Fruit fly (Drosophila melanogaster) whole organism, prepupa: Measurements from ENCODE around the gene CG32568.

Experiments
- Blimp-1 ChIP-seq: fragments of 200-800 bp; sonication (Bioruptor generic); optimal IDR thresholded peaks from 3 replicates; lab custom pipeline; 2017; ENCODE audit warnings: missing biosample characterization, missing genetic modification characterization, mild to moderate bottlenecking, moderate library complexity, missing genetic modification reagents
- CG10631 ChIP-seq: fragments of 200-800 bp; sonication (Bioruptor generic); optimal IDR thresholded peaks from 2 replicates; lab custom pipeline; 2016; ENCODE audit warnings: missing biosample characterization, missing genetic modification characterization
- CG11294 ChIP-seq: fragments of 200-800 bp; sonication (Bioruptor generic); IDR thresholded peaks from 2 replicates; pipeline ENCODE4 v1.3.6; 2022; ENCODE audit warnings: missing biosample characterization, missing genetic modification characterization
- CG11762 ChIP-seq: fragments of 200-800 bp; sonication (Bioruptor generic); optimal IDR thresholded peaks from 3 replicates; lab custom pipeline; 2016; ENCODE audit warnings: missing biosample characterization, missing genetic modification characterization; ENCODE audit not compliant: insufficient read depth
- CG15336 ChIP-seq: fragments of 200-800 bp; sonication (Bioruptor generic); IDR thresholded peaks from 2 replicates; pipeline ENCODE4 v1.3.6; 2022; ENCODE audit warnings: missing biosample characterization, missing genetic modification characterization
- CG1621 ChIP-seq: fragments of 200-800 bp; sonication (Bioruptor generic); optimal IDR thresholded peaks from 3 replicates; lab custom pipeline; 2018; ENCODE audit warnings: missing biosample characterization, mild to moderate bottlenecking, missing genetic modification characterization
- CG16779 ChIP-seq: fragments of 200-800 bp; sonication (Bioruptor generic); optimal IDR thresholded peaks from 3 replicates; lab custom pipeline; 2017; ENCODE audit warnings: missing biosample characterization, mild to moderate bottlenecking, missing genetic modification characterization
- CG3032 ChIP-seq: fragments of 200-800 bp; optimal IDR thresholded peaks from 2 replicates; lab custom pipeline; 2019; ENCODE audit warnings: missing biosample characterization, mild to moderate bottlenecking, missing genetic modification characterization, moderate library complexity
- CG32006 ChIP-seq: fragments of 200-800 bp; sonication (Bioruptor generic); optimal IDR thresholded peaks from 3 replicates; lab custom pipeline; 2017; ENCODE audit warnings: missing biosample characterization, mild to moderate bottlenecking, missing genetic modification characterization
- CG34406 ChIP-seq: fragments of 200-800 bp; sonication (Bioruptor generic); optimal IDR thresholded peaks from 3 replicates; lab custom pipeline; 2016; ENCODE audit warnings: missing biosample characterization, missing genetic modification characterization
- CG3919 ChIP-seq: fragments of 200-800 bp; sonication (Bioruptor generic); optimal IDR thresholded peaks from 3 replicates; lab custom pipeline; 2016; ENCODE audit warnings: missing biosample characterization, missing genetic modification characterization
- CG4318 ChIP-seq: fragments of 200-800 bp; sonication (Bioruptor generic); optimal IDR thresholded peaks from 3 replicates; lab custom pipeline; 2017; ENCODE audit warnings: missing biosample characterization, mild to moderate bottlenecking, missing genetic modification characterization
- CG6163 ChIP-seq: fragments of 200-800 bp; sonication (Bioruptor generic); IDR thresholded peaks from 3 replicates; pipeline ENCODE4 v1.3.6; 2022; ENCODE audit warnings: missing biosample characterization, missing genetic modification characterization
- CG6792 ChIP-seq: fragments of 200-800 bp; sonication (Bioruptor generic); optimal IDR thresholded peaks from 3 replicates; lab custom pipeline; 2016; ENCODE audit warnings: missing biosample characterization, missing genetic modification characterization
- CG6808 ChIP-seq: fragments of 200-800 bp; sonication (Bioruptor generic); optimal IDR thresholded peaks from 3 replicates; lab custom pipeline; 2017; ENCODE audit warnings: missing biosample characterization, missing genetic modification characterization, mild to moderate bottlenecking, moderate library complexity, missing genetic modification reagents
- CG7368 ChIP-seq: fragments of 200-800 bp; sonication (Bioruptor generic); optimal IDR thresholded peaks from 3 replicates; lab custom pipeline; 2016; ENCODE audit warnings: missing biosample characterization, missing genetic modification characterization
- CG8119 ChIP-seq: fragments of 200-800 bp; sonication (Bioruptor generic); IDR thresholded peaks from 3 replicates; pipeline ENCODE4 v1.3.6; 2022; ENCODE audit warnings: missing biosample characterization, missing genetic modification characterization
- CG8632 ChIP-seq: fragments of 200-800 bp; sonication (Bioruptor generic); optimal IDR thresholded peaks from 3 replicates; lab custom pipeline; 2016; ENCODE audit warnings: missing biosample characterization, missing genetic modification characterization
- Eip75B ChIP-seq: fragments of 200-800 bp; sonication (Bioruptor generic); optimal IDR thresholded peaks from 3 replicates; lab custom pipeline; 2016; ENCODE audit warnings: missing biosample characterization, missing genetic modification characterization
- Eip78C ChIP-seq: fragments of 200-800 bp; sonication (Bioruptor generic); peaks from one replicate; lab custom pipeline; 2016; ENCODE audit warnings: missing biosample characterization, missing genetic modification characterization
- Gug ChIP-seq: fragments of 200-800 bp; sonication (Bioruptor generic); IDR thresholded peaks from 2 replicates; pipeline ENCODE4 v1.3.6; 2022; ENCODE audit warnings: missing biosample characterization, missing genetic modification characterization
- Hr38 ChIP-seq: sonication (Bioruptor generic); optimal IDR thresholded peaks from 2 replicates; lab custom pipeline; 2016; ENCODE audit warnings: missing biosample characterization, missing genetic modification characterization
- Hr39 ChIP-seq: fragments of 200-800 bp; sonication (Bioruptor generic); optimal IDR thresholded peaks from 2 replicates; lab custom pipeline; 2016; ENCODE audit warnings: missing biosample characterization, missing genetic modification characterization
- Hr4 ChIP-seq: fragments of 200-800 bp; sonication (Bioruptor generic); optimal IDR thresholded peaks from 3 replicates; lab custom pipeline; 2016; ENCODE audit warnings: missing biosample characterization, missing genetic modification characterization
- Met ChIP-seq: fragments of 200-800 bp; sonication (Bioruptor generic); optimal IDR thresholded peaks from 3 replicates; lab custom pipeline; 2016; ENCODE audit warnings: missing biosample characterization, missing genetic modification characterization
- OdsH ChIP-seq: fragments of 200-800 bp; sonication (Bioruptor generic); optimal IDR thresholded peaks from 3 replicates; lab custom pipeline; 2016; ENCODE audit warnings: missing biosample characterization, missing genetic modification characterization
- Smox ChIP-seq: fragments of 200-800 bp; sonication (Bioruptor generic); optimal IDR thresholded peaks from 3 replicates; lab custom pipeline; 2016; ENCODE audit warnings: missing biosample characterization, missing genetic modification characterization
- Sox102F ChIP-seq: fragments of 200-800 bp; sonication (Bioruptor generic); optimal IDR thresholded peaks from 2 replicates; lab custom pipeline; 2016; ENCODE audit warnings: missing biosample characterization, mild to moderate bottlenecking, missing genetic modification characterization
- Sox15 ChIP-seq: fragments of 200-800 bp; sonication (Bioruptor generic); optimal IDR thresholded peaks from 3 replicates; lab custom pipeline; 2016; ENCODE audit warnings: missing biosample characterization, missing genetic modification characterization
- acj6 ChIP-seq: fragments of 200-800 bp; sonication (Bioruptor generic); optimal IDR thresholded peaks from 3 replicates; lab custom pipeline; 2016; ENCODE audit warnings: missing biosample characterization, missing genetic modification characterization
- cyc ChIP-seq: fragments of 200-800 bp; sonication (Bioruptor generic); optimal IDR thresholded peaks from 3 replicates; lab custom pipeline; 2016; ENCODE audit warnings: missing biosample characterization, missing genetic modification characterization
- dac ChIP-seq: fragments of 200-800 bp; sonication (Bioruptor generic); optimal IDR thresholded peaks from 2 replicates; lab custom pipeline; 2017; ENCODE audit warnings: missing biosample characterization, mild to moderate bottlenecking, missing genetic modification characterization
- eg ChIP-seq: fragments of 200-800 bp; sonication (Bioruptor generic); IDR thresholded peaks from 3 replicates; pipeline ENCODE4 v1.3.6; 2022; ENCODE audit warnings: missing biosample characterization, missing genetic modification characterization
- esn ChIP-seq: fragments of 200-800 bp; sonication (Bioruptor generic); optimal IDR thresholded peaks from 2 replicates; lab custom pipeline; 2016; ENCODE audit warnings: missing biosample characterization, mild to moderate bottlenecking, missing genetic modification characterization, moderate library complexity
- fd59A ChIP-seq: fragments of 200-800 bp; sonication (Bioruptor generic); optimal IDR thresholded peaks from 2 replicates; lab custom pipeline; 2017; ENCODE audit warnings: missing biosample characterization, mild to moderate bottlenecking, missing genetic modification characterization, missing genetic modification reagents
- fkh ChIP-seq: fragments of 200-800 bp; sonication (Bioruptor generic); optimal IDR thresholded peaks from 3 replicates; lab custom pipeline; 2017; ENCODE audit warnings: missing biosample characterization, mild to moderate bottlenecking, missing genetic modification characterization, moderate library complexity
- lz ChIP-seq: fragments of 200-800 bp; sonication (Bioruptor generic); optimal IDR thresholded peaks from 3 replicates; lab custom pipeline; 2016; ENCODE audit warnings: missing biosample characterization, missing genetic modification characterization
- net ChIP-seq: fragments of 200-800 bp; sonication (Bioruptor generic); optimal IDR thresholded peaks from 3 replicates; lab custom pipeline; 2016; ENCODE audit warnings: missing biosample characterization, missing genetic modification characterization
- salr ChIP-seq, 2 experiments: fragments of 200-800 bp; sonication (Bioruptor generic); optimal IDR thresholded peaks; 3 replicates each; lab custom pipeline; 2016 to 2018; ENCODE audit warnings: missing biosample characterization in 2 of 2, missing genetic modification characterization in 2 of 2, mild to moderate bottlenecking in 1 of 2
- spab ChIP-seq: fragments of 200-800 bp; sonication (Bioruptor generic); optimal IDR thresholded peaks from 2 replicates; lab custom pipeline; 2017; ENCODE audit warnings: missing biosample characterization, mild to moderate bottlenecking, missing genetic modification characterization, missing genetic modification reagents
- svp ChIP-seq: fragments of 200-800 bp; sonication (Bioruptor generic); peaks from one replicate; lab custom pipeline; 2016; ENCODE audit warnings: missing biosample characterization, missing genetic modification characterization
- topi ChIP-seq: fragments of 200-800 bp; sonication (Bioruptor generic); optimal IDR thresholded peaks from 3 replicates; lab custom pipeline; 2016; ENCODE audit warnings: missing biosample characterization, missing genetic modification characterization
- vri ChIP-seq: fragments of 200-800 bp; sonication (Bioruptor generic); optimal IDR thresholded peaks from 3 replicates; lab custom pipeline; 2016; ENCODE audit warnings: missing biosample characterization, mild to moderate bottlenecking, missing genetic modification characterization

The CG32568 gene

dm6 chrX:16723203-16724173 is 17.2 kb upstream of the CG32568 start (continued):
- TF ChIP-seq Eip75B (GFP tag; lab: Kevin White, UChicago) (peak; percentile 27), Met (peak; percentile 48), acj6 (GFP tag; lab: Kevin White, UChicago) (peak; percentile 65), fd59A (GFP tag; lab: Kevin White, UChicago) (peak; percentile 20), cyc (GFP tag; lab: Kevin White, UChicago) (peak; percentile 50), spab (GFP tag; lab: Kevin White, UChicago) (peak; percentile 59), dac (GFP tag; lab: Kevin White, UChicago) (peak; percentile 55), CG10631 (GFP tag; lab: Kevin White, UChicago) (peak; percentile 56), Sox15 (GFP tag; lab: Kevin White, UChicago) (peak; percentile 34), salr (GFP tag; optimal IDR thresholded peaks at IDR 0.05; lab: Kevin White, UChicago) (peak; percentile 36 to 56), topi (GFP tag; lab: Kevin White, UChicago) (peak; percentile 73), CG6163 (GFP tag; lab: Robert Waterston, UW) (peak; percentile 57; the same call in 2 of the 3 replicates), CG3032 (peak; percentile 67), CG8119 (GFP tag; lab: Robert Waterston, UW) (peak; percentile 85), Sox102F (GFP tag; lab: Kevin White, UChicago) (peak; percentile 74), CG7368 (GFP tag; lab: Kevin White, UChicago) (no peak), CG1621 (tag; lab: Kevin White, UChicago) (peak; percentile 69), CG11294 (GFP tag; lab: Robert Waterston, UW) (peak; percentile 60; the same call in 1 of the 2 replicates), lz (GFP tag; lab: Kevin White, UChicago) (peak; percentile 83), Hr38 (GFP tag; lab: Kevin White, UChicago) (no peak), Hr39 (GFP tag; lab: Kevin White, UChicago) (peak; percentile 69), CG15336 (peak; percentile 83), CG8632 (GFP tag; lab: Kevin White, UChicago) (peak; percentile 66), vri (GFP tag; lab: Kevin White, UChicago) (peak; percentile 84), CG34406 (GFP tag; lab: Kevin White, UChicago) (peak; percentile 47), CG6808 (GFP tag; lab: Kevin White, UChicago) (peak; percentile 83), net (peak; percentile 69), CG11762 (GFP tag; lab: Kevin White, UChicago) (no peak), CG32006 (GFP tag; lab: Kevin White, UChicago) (peak; percentile 82), CG4318 (GFP tag; lab: Kevin White, UChicago) (peak; percentile 68), Eip78C (GFP tag; lab: Kevin White, UChicago) (peak; percentile 84), eg (GFP tag; lab: Robert Waterston, UW) (peak; percentile 72), Smox (GFP tag; lab: Kevin White, UChicago) (peak; percentile 75), OdsH (GFP tag; lab: Kevin White, UChicago) (peak; percentile 70), svp (GFP tag; lab: Kevin White, UChicago) (peak; percentile 72)

dm6 chrX:16724544-16724943 is 16.2 kb upstream of the CG32568 start:
- TF ChIP-seq fkh (GFP tag; lab: Kevin White, UChicago) (peak; percentile 13), Hr39 (GFP tag; lab: Kevin White, UChicago) (no peak)

DNA sequence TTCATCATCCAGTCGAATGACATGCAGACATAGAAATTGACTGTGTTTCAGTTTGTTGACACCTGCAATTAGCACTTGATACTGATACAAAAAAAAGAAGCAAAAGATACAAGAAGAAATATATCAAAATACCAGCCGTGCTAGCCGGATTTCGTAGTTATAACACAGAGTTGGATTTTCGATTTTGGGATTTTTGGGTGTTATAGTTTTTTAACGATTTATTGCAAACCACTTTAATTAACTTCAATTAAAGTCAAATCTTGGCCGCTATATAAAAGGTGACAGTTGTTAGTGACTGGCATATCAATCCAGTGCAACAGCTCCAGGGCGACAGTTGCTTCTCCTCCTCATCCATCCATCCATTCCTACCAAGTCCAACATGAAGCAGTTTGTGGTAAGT is 9.9 kb upstream of the CG32568 start, which contains the start of gene TwdlX:
Gene TwdlX, plus strand, starts transcription at position 301 of the 400 bp plus-strand sequence.
- TF ChIP-seq Hr39 (GFP tag; lab: Kevin White, UChicago) (no peak), fd59A (GFP tag; lab: Kevin White, UChicago) (no peak), CG6808 (GFP tag; lab: Kevin White, UChicago) (no peak), CG32006 (GFP tag; lab: Kevin White, UChicago) (no peak), fkh (GFP tag; lab: Kevin White, UChicago) (no peak), Eip78C (GFP tag; lab: Kevin White, UChicago) (no peak), CG16779 (tag; lab: Kevin White, UChicago) (no peak), CG4318 (GFP tag; lab: Kevin White, UChicago) (no peak), esn (GFP tag; lab: Kevin White, UChicago) (no peak), Gug (GFP tag; lab: Robert Waterston, UW) (no peak), CG3919 (GFP tag; lab: Kevin White, UChicago) (no peak), CG6792 (GFP tag; lab: Kevin White, UChicago) (no peak), CG8632 (GFP tag; lab: Kevin White, UChicago) (no peak), Hr4 (GFP tag; lab: Kevin White, UChicago) (no peak), spab (GFP tag; lab: Kevin White, UChicago) (no peak), Blimp-1 (GFP tag; lab: Kevin White, UChicago) (no peak)
